Worm (Caenorhabditis elegans): ENCODE results near the gene C04F5.9.

The C04F5.9 gene

ce11 chrV:5157660-5158059, 38.7 kb upstream of the C04F5.9 start, which contains the start of gene srx-39 (continued):
- TF ChIP-seq nhr-42 (GFP tag; IDR thresholded peaks at IDR 0.05): no peak
- TF ChIP-seq dmd-8 (GFP tag; IDR thresholded peaks at IDR 0.05): no peak
- no peak for TF ChIP-seq lin-1 (GFP tag; IDR thresholded peaks at IDR 0.05)
- no peak for TF ChIP-seq nhr-41 (GFP tag; IDR thresholded peaks at IDR 0.05)
- TF ChIP-seq set-16 (GFP tag; IDR thresholded peaks at IDR 0.05): no peak

- TF ChIP-seq dpl-1 (GFP tag; optimal IDR thresholded peaks at IDR 0.05) (no peak), pha-4 (GFP tag; IDR thresholded peaks at IDR 0.05) (no peak), pha-4 (tag; optimal IDR thresholded peaks at IDR 0.05) (no peak), ZK337.2 (GFP tag; IDR thresholded peaks at IDR 0.05) (no peak), F26F4.8 (GFP tag; conservative IDR thresholded peaks at IDR 0.05) (no peak), ceh-20 (GFP tag; IDR thresholded peaks at IDR 0.05) (no peak), set-16 (GFP tag; IDR thresholded peaks at IDR 0.05) (no peak)
Measured at ce11 chrV:5155516-5155915, 36.5 kb upstream of the C04F5.9 start, which contains the start of gene srx-38. srx-38 (minus strand) TSS chrV:5155616.

- peak in 1 of 2 experiments; percentile 0 for TF ChIP-seq unc-62 (GFP tag; optimal IDR thresholded peaks at IDR 0.05 in 1 of 2)
- no peak for TF ChIP-seq unc-62 (tag; optimal IDR thresholded peaks at IDR 0.05)
- TF ChIP-seq sdz-12 (GFP tag; optimal IDR thresholded peaks at IDR 0.05): no peak
- no peak for TF ChIP-seq nhr-10 (tag; optimal IDR thresholded peaks at IDR 0.05)
- TF ChIP-seq tag-97 (GFP tag; IDR thresholded peaks at IDR 0.05): no peak
- no peak for TF ChIP-seq ztf-11 (tag; optimal IDR thresholded peaks at IDR 0.05)
- no peak for TF ChIP-seq set-16 (GFP tag; IDR thresholded peaks at IDR 0.05)
- no peak for TF ChIP-seq ztf-7 (tag; optimal IDR thresholded peaks at IDR 0.05)
Measured at ce11 chrV:5150880-5151279, 31.9 kb upstream of the C04F5.9 start, which contains the start of gene srh-130. srh-130 (plus strand) TSS chrV:5151180.

- no peak for TF ChIP-seq nhr-11 (tag; optimal IDR thresholded peaks at IDR 0.05)
- TF ChIP-seq ces-1 (GFP tag; optimal IDR thresholded peaks at IDR 0.05): no peak
Measured at ce11 chrV:5146394-5146793, 27.4 kb upstream of the C04F5.9 start, which contains the start of gene F14F9.6. F14F9.6 (minus strand) TSS chrV:5146494.

ce11 chrV:5144541-5144940, 25.5 kb upstream of the C04F5.9 start, which contains the start of gene F14F9.2:
F14F9.2 (plus strand) TSS chrV:5144841.
- TF ChIP-seq lin-39 (tag; optimal IDR thresholded peaks at IDR 0.05) (no peak), ctbp-1 (GFP tag; IDR thresholded peaks at IDR 0.05) (no peak), php-3 (GFP tag; IDR thresholded peaks at IDR 0.05) (no peak), lin-1 (GFP tag; IDR thresholded peaks at IDR 0.05) (no peak), F10B5.3 (tag; optimal IDR thresholded peaks at IDR 0.05) (no peak), mdl-1 (tag; optimal IDR thresholded peaks at IDR 0.05) (no peak), attf-4 (tag; optimal IDR thresholded peaks at IDR 0.05) (no peak), ceh-44 (GFP tag; IDR thresholded peaks at IDR 0.05) (no peak), vab-7 (GFP tag; IDR thresholded peaks at IDR 0.05) (no peak), F37D6.2 (tag; optimal IDR thresholded peaks at IDR 0.05) (no peak), hlh-30 (tag; optimal IDR thresholded peaks at IDR 0.05; ENCODE audit: insufficient read depth) (no peak), fkh-10 (GFP tag; optimal IDR thresholded peaks at IDR 0.05) (no peak), mep-1 (tag; optimal IDR thresholded peaks at IDR 0.05) (no peak), ceh-82 (tag; optimal IDR thresholded peaks at IDR 0.05) (no peak), skn-1 (tag; optimal IDR thresholded peaks at IDR 0.05) (no peak)

- TF ChIP-seq egl-43 (GFP tag; IDR thresholded peaks at IDR 0.05) (no peak), ZK337.2 (GFP tag; IDR thresholded peaks at IDR 0.05) (no peak), rbr-2 (tag; optimal IDR thresholded peaks at IDR 0.05) (no peak), nhr-41 (GFP tag; IDR thresholded peaks at IDR 0.05) (no peak), snpc-1.2 (GFP tag; IDR thresholded peaks at IDR 0.05) (no peak), lim-7 (GFP tag; IDR thresholded peaks at IDR 0.05) (no peak)
Measured at ce11 chrV:5143785-5144184, 24.8 kb upstream of the C04F5.9 start, which contains the start of gene srh-129. srh-129 (minus strand) TSS chrV:5143885.

Data from whole organism, L4 larva.